Fruit fly (Drosophila melanogaster): Measurements from ENCODE around the gene Gapvd1.

Gapvd1 gene

dm6 chrX:11311108-11311507, 14.1 kb upstream of the Gapvd1 start, which contains the start of gene Ir10a:
Gene Ir10a, minus strand, starts transcription at chrX:11311208.
- TF ChIP-seq CG5204 (GFP tag; optimal IDR thresholded peaks at IDR 0.05) (no peak), CG7045 (GFP tag; optimal IDR thresholded peaks at IDR 0.05) (no peak)

- no peak for TF ChIP-seq CG1620 (GFP tag; optimal IDR thresholded peaks at IDR 0.05)
- TF ChIP-seq toe (GFP tag; optimal IDR thresholded peaks at IDR 0.05): no peak
- TF ChIP-seq Mnt (GFP tag; optimal IDR thresholded peaks at IDR 0.05): no peak
- TF ChIP-seq kay (GFP tag; ENCODE audit: borderline replicate concordance): no peak
Observed at dm6 chrX:11319916-11320315, 5.3 kb upstream of the Gapvd1 start.

- TF ChIP-seq cnc (optimal IDR thresholded peaks at IDR 0.05) (no peak), CG7045 (GFP tag; optimal IDR thresholded peaks at IDR 0.05) (no peak), kay (GFP tag; ENCODE audit: borderline replicate concordance) (no peak)
Observed at dm6 chrX:11322257-11322656, 2.9 kb upstream of the Gapvd1 start, which contains the start of gene sisA. Gene sisA, minus strand, starts transcription at chrX:11322357.

dm6 chrX:11322659-11323058, 2.5 kb upstream of the Gapvd1 start:
- TF ChIP-seq Crg-1 (GFP tag; optimal IDR thresholded peaks at IDR 0.05) (no peak), tj (GFP tag; optimal IDR thresholded peaks at IDR 0.05) (no peak), CG1620 (GFP tag; optimal IDR thresholded peaks at IDR 0.05) (no peak), cnc (optimal IDR thresholded peaks at IDR 0.05) (no peak), ovo (GFP tag; optimal IDR thresholded peaks at IDR 0.05) (no peak), CG7045 (GFP tag; optimal IDR thresholded peaks at IDR 0.05) (no peak), Clk (GFP tag; optimal IDR thresholded peaks at IDR 0.05) (no peak), CG7101 (tag; optimal IDR thresholded peaks at IDR 0.05) (no peak), pad (GFP tag; optimal IDR thresholded peaks at IDR 0.05) (no peak), CG33017 (tag; optimal IDR thresholded peaks at IDR 0.05) (no peak), CG12768 (GFP tag; optimal IDR thresholded peaks at IDR 0.05) (no peak), CG14711 (tag; optimal IDR thresholded peaks at IDR 0.05) (no peak), CG11617 (GFP tag; optimal IDR thresholded peaks at IDR 0.05) (no peak), Hr96 (GFP tag; optimal IDR thresholded peaks at IDR 0.05) (no peak), Mnt (GFP tag; optimal IDR thresholded peaks at IDR 0.05) (no peak), kay (GFP tag; ENCODE audit: borderline replicate concordance) (no peak), CG5204 (GFP tag; optimal IDR thresholded peaks at IDR 0.05) (no peak)

dm6 chrX:11326213-11326731, 1.1 kb downstream of the Gapvd1 start:
- TF ChIP-seq Mnt (GFP tag; optimal IDR thresholded peaks at IDR 0.05): peak; percentile 66
- TF ChIP-seq CG33017 (tag; optimal IDR thresholded peaks at IDR 0.05): peak; percentile 81
- TF ChIP-seq CG12768 (GFP tag; optimal IDR thresholded peaks at IDR 0.05): peak; percentile 78
- peak; percentile 65 for TF ChIP-seq pad (GFP tag; optimal IDR thresholded peaks at IDR 0.05)
- peak; percentile 49 for TF ChIP-seq cic (GFP tag; optimal IDR thresholded peaks at IDR 0.05)
- peak; percentile 59 for TF ChIP-seq CG1620 (GFP tag; optimal IDR thresholded peaks at IDR 0.05)
- no peak for TF ChIP-seq CG5204 (GFP tag; optimal IDR thresholded peaks at IDR 0.05)
- TF ChIP-seq tj (GFP tag; optimal IDR thresholded peaks at IDR 0.05): peak; percentile 59
- no peak for TF ChIP-seq Hr96 (GFP tag; optimal IDR thresholded peaks at IDR 0.05)
- TF ChIP-seq CG14711 (tag; optimal IDR thresholded peaks at IDR 0.05): peak; percentile 72
- TF ChIP-seq bab1 (GFP tag; optimal IDR thresholded peaks at IDR 0.05): peak; percentile 77
- peak; percentile 83 for TF ChIP-seq CG11617 (GFP tag; optimal IDR thresholded peaks at IDR 0.05)
- no peak for TF ChIP-seq cnc (optimal IDR thresholded peaks at IDR 0.05)
- peak; percentile 96 for TF ChIP-seq kay (GFP tag; ENCODE audit: borderline replicate concordance)
- TF ChIP-seq Clk (GFP tag; optimal IDR thresholded peaks at IDR 0.05): peak; percentile 28
- peak; percentile 72 for TF ChIP-seq Crg-1 (GFP tag; optimal IDR thresholded peaks at IDR 0.05)
- TF ChIP-seq CG7045 (GFP tag; optimal IDR thresholded peaks at IDR 0.05): peak; percentile 73
- no peak for TF ChIP-seq toe (GFP tag; optimal IDR thresholded peaks at IDR 0.05)
- TF ChIP-seq ovo (GFP tag; optimal IDR thresholded peaks at IDR 0.05): peak; percentile 91
- TF ChIP-seq CG7101 (tag; optimal IDR thresholded peaks at IDR 0.05): peak; percentile 84

dm6 chrX:11338047-11338747, 13.0 kb downstream of the Gapvd1 start:
- TF ChIP-seq CG1620 (GFP tag; optimal IDR thresholded peaks at IDR 0.05) (no peak), Clk (GFP tag; optimal IDR thresholded peaks at IDR 0.05) (no peak), cic (GFP tag; optimal IDR thresholded peaks at IDR 0.05) (no peak), bab1 (GFP tag; optimal IDR thresholded peaks at IDR 0.05) (peak; percentile 22), CG11617 (GFP tag; optimal IDR thresholded peaks at IDR 0.05) (peak; percentile 13), CG14711 (tag; optimal IDR thresholded peaks at IDR 0.05) (peak; percentile 2), CG7101 (tag; optimal IDR thresholded peaks at IDR 0.05) (no peak), Mnt (GFP tag; optimal IDR thresholded peaks at IDR 0.05) (no peak), ovo (GFP tag; optimal IDR thresholded peaks at IDR 0.05) (no peak), toe (GFP tag; optimal IDR thresholded peaks at IDR 0.05) (no peak), tj (GFP tag; optimal IDR thresholded peaks at IDR 0.05) (peak; percentile 4), Hr96 (GFP tag; optimal IDR thresholded peaks at IDR 0.05) (no peak), pad (GFP tag; optimal IDR thresholded peaks at IDR 0.05) (no peak), CG5204 (GFP tag; optimal IDR thresholded peaks at IDR 0.05) (no peak), CG12768 (GFP tag; optimal IDR thresholded peaks at IDR 0.05) (no peak), CG33017 (tag; optimal IDR thresholded peaks at IDR 0.05) (no peak), CG7045 (GFP tag; optimal IDR thresholded peaks at IDR 0.05) (peak; percentile 20), kay (GFP tag; ENCODE audit: borderline replicate concordance) (no peak), Crg-1 (GFP tag; optimal IDR thresholded peaks at IDR 0.05) (no peak), cnc (optimal IDR thresholded peaks at IDR 0.05) (no peak)

Data from whole organism, adult.